Worm (Caenorhabditis elegans): ENCODE data around the gene F08G2.7.

- TF ChIP-seq dao-5 (tag; optimal IDR thresholded peaks at IDR 0.05) = no peak
- no peak for TF ChIP-seq W03F9.2 (tag; optimal IDR thresholded peaks at IDR 0.05)
These were observed 45.5 kb upstream of the F08G2.7 start for ce11 chrII:13886431-13886830.

All from whole organism, L4/young adult.